Worm (Caenorhabditis elegans) whole organism, L4 larva: ENCODE data around the gene oma-2.

Source experiments
- F10B5.3 ChIP-seq: sonication (generic microtip); optimal IDR thresholded peaks from 2 replicates; lab custom pipeline; 2016; ENCODE audit warnings: mild to moderate bottlenecking, missing genetic modification characterization, missing compliant biosample characterization
- F37D6.2 ChIP-seq: sonication (generic microtip); optimal IDR thresholded peaks from 2 replicates; lab custom pipeline; 2016; ENCODE audit warnings: mild to moderate bottlenecking, missing genetic modification characterization, missing compliant biosample characterization
- T20F7.1 ChIP-seq: fragments of 200-800 bp; sonication (Bioruptor generic); optimal IDR thresholded peaks from 2 replicates; lab custom pipeline; 2018; ENCODE audit warnings: mild to moderate bottlenecking, missing genetic modification characterization, missing compliant biosample characterization
- ZK337.2 ChIP-seq: fragments of 200-800 bp; sonication (Bioruptor generic); IDR thresholded peaks from 2 replicates; pipeline ENCODE4 v1.3.6; 2022; ENCODE audit warnings: missing genetic modification reagents, missing genetic modification characterization, missing compliant biosample characterization
- ZK546.5 ChIP-seq, 2 experiments: sonication (generic microtip); optimal IDR thresholded peaks; 2 replicates each; lab custom pipeline; 2017; ENCODE audit warnings: missing biosample characterization in 2 of 2, missing genetic modification characterization in 2 of 2
- aly-2 ChIP-seq: sonication (generic microtip); optimal IDR thresholded peaks from 2 replicates; lab custom pipeline; 2018; ENCODE audit warnings: missing biosample characterization, missing genetic modification characterization
- arid-1 ChIP-seq: fragments of 200-800 bp; sonication (Bioruptor generic); conservative IDR thresholded peaks from 2 replicates; pipeline ENCODE4 v1.3.6; 2022; ENCODE audit warnings: missing genetic modification reagents, missing genetic modification characterization, missing compliant biosample characterization
- ceh-28 ChIP-seq: fragments of 150-350 bp; optimal IDR thresholded peaks from 2 replicates; lab custom pipeline; 2014; ENCODE audit warnings: missing biosample characterization, missing genetic modification reagents, missing genetic modification characterization
- ceh-62 ChIP-seq: sonication (generic microtip); optimal IDR thresholded peaks from 2 replicates; lab custom pipeline; 2017; ENCODE audit warnings: missing biosample characterization, missing genetic modification characterization
- cey-2 ChIP-seq: sonication (generic microtip); optimal IDR thresholded peaks from 3 replicates; lab custom pipeline; 2017; ENCODE audit warnings: missing genetic modification characterization, mild to moderate bottlenecking, missing compliant biosample characterization, antibody characterized with exemption, borderline replicate concordance; ENCODE audit not compliant: insufficient read depth
- daf-16 ChIP-seq, 3 experiments: sonication (generic microtip); optimal IDR thresholded peaks; 2 replicates each; lab custom pipeline; 2016 to 2017; ENCODE audit warnings: missing genetic modification characterization in 3 of 3, missing genetic modification reagents in 3 of 3, mild to moderate bottlenecking in 2 of 3, missing compliant biosample characterization in 2 of 3, missing biosample characterization in 1 of 3, moderate library complexity in 1 of 3
- daf-8 ChIP-seq: fragments of 200-800 bp; sonication (Bioruptor generic); IDR thresholded peaks from 2 replicates; pipeline ENCODE4 v1.3.6; 2022; ENCODE audit warnings: missing genetic modification characterization, missing compliant biosample characterization
- dmd-6 ChIP-seq: fragments of 200-800 bp; sonication (Bioruptor generic); IDR thresholded peaks from 2 replicates; pipeline ENCODE4 v1.3.6; 2022; ENCODE audit warnings: missing genetic modification reagents, missing genetic modification characterization, missing compliant biosample characterization
- dmd-8 ChIP-seq: fragments of 200-800 bp; sonication (Bioruptor generic); IDR thresholded peaks from 2 replicates; pipeline ENCODE4 v1.3.6; 2022; ENCODE audit warnings: missing genetic modification characterization, missing compliant biosample characterization
- duxl-1 ChIP-seq: sonication (generic microtip); optimal IDR thresholded peaks from 2 replicates; lab custom pipeline; 2016; ENCODE audit warnings: mild to moderate bottlenecking, missing genetic modification characterization, moderate library complexity, missing compliant biosample characterization; ENCODE audit not compliant: poor library complexity
- dve-1 ChIP-seq: sonication (generic microtip); optimal IDR thresholded peaks from 2 replicates; lab custom pipeline; 2017; ENCODE audit warnings: antibody characterized with exemption, mild to moderate bottlenecking, missing genetic modification characterization, missing compliant biosample characterization; ENCODE audit not compliant: insufficient read depth
- fos-1 ChIP-seq: fragments of 150-350 bp; optimal IDR thresholded peaks from 2 replicates; lab custom pipeline; 2014; ENCODE audit warnings: missing biosample characterization, missing genetic modification characterization
- hif-1 ChIP-seq, 2 experiments: sonication (generic microtip); optimal IDR thresholded peaks; 2 replicates each; lab custom pipeline; 2016 to 2017; ENCODE audit warnings: missing compliant biosample characterization in 2 of 2, missing genetic modification characterization in 2 of 2, missing genetic modification reagents in 2 of 2, missing genotype in 2 of 2, mild to moderate bottlenecking in 1 of 2
- hlh-11 ChIP-seq: fragments of 200-800 bp; sonication (Bioruptor generic); optimal IDR thresholded peaks from 2 replicates; lab custom pipeline; 2018; ENCODE audit warnings: mild to moderate bottlenecking, missing genetic modification characterization, missing compliant biosample characterization
- jun-1 ChIP-seq: fragments of 150-350 bp; optimal IDR thresholded peaks from 2 replicates; lab custom pipeline; 2014; ENCODE audit warnings: missing biosample characterization, missing genetic modification reagents, missing genetic modification characterization
- lin-1 ChIP-seq: fragments of 200-800 bp; sonication (Bioruptor generic); IDR thresholded peaks from 2 replicates; pipeline ENCODE4 v1.3.6; 2022; ENCODE audit warnings: missing genetic modification reagents, missing genetic modification characterization, missing compliant biosample characterization
- lin-15B ChIP-seq: fragments of 150-350 bp; sonication (generic microtip); optimal IDR thresholded peaks from 3 replicates; lab custom pipeline; 2014; ENCODE audit warnings: missing biosample characterization, missing genetic modification characterization
- lin-39 ChIP-seq: fragments of 150-350 bp; optimal IDR thresholded peaks from 2 replicates; lab custom pipeline; 2014; ENCODE audit warnings: missing biosample characterization, missing genetic modification reagents, missing genetic modification characterization
- madf-9 ChIP-seq: fragments of 200-800 bp; sonication (Bioruptor generic); conservative IDR thresholded peaks from 2 replicates; pipeline ENCODE4 v1.3.6; 2022; ENCODE audit warnings: missing genetic modification reagents, missing genetic modification characterization, missing compliant biosample characterization
- mdl-1 ChIP-seq, 2 experiments: fragments of 150-350 bp in 1 of 2; sonication (generic microtip) in 1 of 2; optimal IDR thresholded peaks; 2 replicates each; lab custom pipeline; 2014 to 2017; ENCODE audit warnings: missing biosample characterization in 2 of 2, missing genetic modification characterization in 2 of 2
- mdt-29 ChIP-seq: fragments of 200-800 bp; sonication (Bioruptor generic); IDR thresholded peaks from 2 replicates; pipeline ENCODE4 v1.3.6; 2022; ENCODE audit warnings: missing genetic modification reagents, missing genetic modification characterization, missing compliant biosample characterization
- mep-1 ChIP-seq: fragments of 150-350 bp; sonication (generic microtip); optimal IDR thresholded peaks from 3 replicates; lab custom pipeline; 2014; ENCODE audit warnings: missing biosample characterization, missing genetic modification characterization
- mes-2 ChIP-seq: sonication (generic microtip); optimal IDR thresholded peaks from 2 replicates; lab custom pipeline; 2016; ENCODE audit warnings: missing genotype, mild to moderate bottlenecking, missing genetic modification characterization, missing compliant biosample characterization; ENCODE audit not compliant: poor library complexity, severe bottlenecking
- mxl-3 ChIP-seq: fragments of 200-800 bp; sonication (Bioruptor generic); optimal IDR thresholded peaks from 2 replicates; lab custom pipeline; 2018; ENCODE audit warnings: mild to moderate bottlenecking, missing genetic modification characterization, missing compliant biosample characterization
- nhr-102 ChIP-seq: sonication (generic microtip); optimal IDR thresholded peaks from 2 replicates; lab custom pipeline; 2016; ENCODE audit warnings: mild to moderate bottlenecking, missing genetic modification characterization, moderate library complexity, missing compliant biosample characterization
- nhr-111 ChIP-seq: fragments of 200-800 bp; sonication (Bioruptor generic); optimal IDR thresholded peaks from 2 replicates; lab custom pipeline; 2018; ENCODE audit warnings: mild to moderate bottlenecking, missing genetic modification characterization, missing compliant biosample characterization
- nhr-237 ChIP-seq: sonication (generic microtip); optimal IDR thresholded peaks from 2 replicates; lab custom pipeline; 2017; ENCODE audit warnings: missing biosample characterization, missing genetic modification characterization
- nhr-28 ChIP-seq: fragments of 150-350 bp; optimal IDR thresholded peaks from 2 replicates; lab custom pipeline; 2014; ENCODE audit warnings: missing biosample characterization, missing genetic modification characterization
- nhr-41 ChIP-seq: fragments of 200-800 bp; sonication (Bioruptor generic); IDR thresholded peaks from 2 replicates; pipeline ENCODE4 v1.3.6; 2022; ENCODE audit warnings: missing genetic modification reagents, missing genetic modification characterization, missing compliant biosample characterization
- nhr-48 ChIP-seq: sonication (generic microtip); optimal IDR thresholded peaks from 2 replicates; lab custom pipeline; 2016; ENCODE audit warnings: mild to moderate bottlenecking, missing genetic modification characterization, missing compliant biosample characterization
- nhr-6 ChIP-seq: fragments of 150-350 bp; optimal IDR thresholded peaks from 2 replicates; lab custom pipeline; 2014; ENCODE audit warnings: missing biosample characterization, missing genetic modification characterization
- nhr-76 ChIP-seq: fragments of 150-350 bp; optimal IDR thresholded peaks from 2 replicates; lab custom pipeline; 2014; ENCODE audit warnings: missing biosample characterization, missing genetic modification characterization
- php-3 ChIP-seq: fragments of 200-800 bp; sonication (Bioruptor generic); IDR thresholded peaks from 2 replicates; pipeline ENCODE4 v1.3.6; 2022; ENCODE audit warnings: missing genetic modification reagents, missing genetic modification characterization, missing compliant biosample characterization
- pqm-1 ChIP-seq: sonication (generic microtip); optimal IDR thresholded peaks from 2 replicates; lab custom pipeline; 2017; ENCODE audit warnings: missing biosample characterization, missing genetic modification characterization
- rbr-2 ChIP-seq: sonication (generic microtip); optimal IDR thresholded peaks from 2 replicates; lab custom pipeline; 2016; ENCODE audit warnings: missing genotype, missing genetic modification characterization, missing compliant biosample characterization
- saeg-2 ChIP-seq: fragments of 200-800 bp; sonication (Bioruptor generic); IDR thresholded peaks from 2 replicates; pipeline ENCODE4 v1.3.6; 2022; ENCODE audit warnings: missing genetic modification reagents, missing genetic modification characterization, missing compliant biosample characterization
- set-16 ChIP-seq: fragments of 200-800 bp; sonication (Bioruptor generic); IDR thresholded peaks from 2 replicates; pipeline ENCODE4 v1.3.6; 2022; ENCODE audit warnings: missing genetic modification reagents, missing genetic modification characterization, missing compliant biosample characterization
- spr-1 ChIP-seq: sonication (generic microtip); optimal IDR thresholded peaks from 2 replicates; lab custom pipeline; 2016; ENCODE audit warnings: mild to moderate bottlenecking, missing genetic modification characterization, missing compliant biosample characterization
- spr-3 ChIP-seq: fragments of 200-800 bp; sonication (Bioruptor generic); optimal IDR thresholded peaks from 2 replicates; lab custom pipeline; 2018; ENCODE audit warnings: mild to moderate bottlenecking, missing genetic modification characterization, missing compliant biosample characterization
- tra-1 ChIP-seq: fragments of 200-800 bp; sonication (Bioruptor generic); IDR thresholded peaks from 2 replicates; pipeline ENCODE4 v1.3.6; 2022; ENCODE audit warnings: missing genetic modification reagents, missing genetic modification characterization, missing compliant biosample characterization
- zag-1 ChIP-seq: fragments of 150-350 bp; optimal IDR thresholded peaks from 2 replicates; lab custom pipeline; 2014; ENCODE audit warnings: missing biosample characterization, missing genetic modification characterization
- zfp-2 ChIP-seq: sonication (generic microtip); optimal IDR thresholded peaks from 2 replicates; lab custom pipeline; 2016; ENCODE audit warnings: mild to moderate bottlenecking, missing genetic modification characterization, missing compliant biosample characterization
- zip-11 ChIP-seq: fragments of 200-800 bp; sonication (Bioruptor generic); IDR thresholded peaks from 2 replicates; pipeline ENCODE4 v1.3.6; 2022; ENCODE audit warnings: missing genetic modification characterization, missing compliant biosample characterization
- ztf-11 ChIP-seq: fragments of 150-350 bp; optimal IDR thresholded peaks from 2 replicates; lab custom pipeline; 2014; ENCODE audit warnings: missing biosample characterization, missing genetic modification characterization

oma-2 gene

DNA sequence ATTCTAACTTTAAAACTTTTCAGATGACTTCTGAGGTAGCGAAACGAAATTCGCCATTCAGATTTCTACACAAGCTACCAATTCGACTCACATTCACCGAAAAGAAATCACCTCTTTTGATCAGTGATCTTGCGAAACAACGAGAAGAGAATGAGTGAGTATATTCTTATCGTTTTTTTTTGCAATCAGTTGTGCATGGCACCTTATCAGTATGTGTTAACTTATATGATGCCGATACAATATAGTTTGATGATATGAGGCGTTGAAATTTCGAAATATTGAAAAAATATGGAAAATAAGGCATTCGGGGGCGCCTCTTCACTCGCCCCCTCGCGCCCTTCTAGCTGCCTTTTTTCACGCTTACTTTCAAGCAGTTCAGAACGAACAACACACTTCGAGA is 11.3 kb upstream of the oma-2 start:
- TF ChIP-seq hlh-11 (tag; lab: Kevin White, UChicago): peak; percentile 65
- TF ChIP-seq ZK546.5 (tag; optimal IDR thresholded peaks at IDR 0.05; lab: Kevin White, UChicago): no peak
- no peak for TF ChIP-seq madf-9 (GFP tag; lab: Robert Waterston, UW)
- TF ChIP-seq nhr-28 (tag; lab: Kevin White, UChicago): peak; percentile 81
- TF ChIP-seq daf-16 (GFP tag; optimal IDR thresholded peaks at IDR 0.05; lab: Kevin White, UChicago): no peak
- peak; percentile 39 for TF ChIP-seq daf-16 (tag; optimal IDR thresholded peaks at IDR 0.05; lab: Kevin White, UChicago)
- peak; percentile 12 for TF ChIP-seq nhr-6 (tag; lab: Kevin White, UChicago)
- TF ChIP-seq dmd-6: peak; percentile 75
- TF ChIP-seq pqm-1: peak; percentile 87
- peak; percentile 28 for TF ChIP-seq dve-1
- peak; percentile 1 for TF ChIP-seq mep-1
- no peak for TF ChIP-seq mxl-3 (GFP tag; lab: Kevin White, UChicago)
- TF ChIP-seq lin-1 (GFP tag; lab: Robert Waterston, UW): 0 out of 2 replicates have a peak, but pooled peaks have one; percentile 17
- peak; percentile 61 for TF ChIP-seq php-3 (GFP tag; lab: Robert Waterston, UW)

ce11 chrV:8018919-8019318 is 10.3 kb upstream of the oma-2 start:
- TF ChIP-seq nhr-237 (no peak), aly-2 (tag; lab: Kevin White, UChicago) (no peak), tra-1 (GFP tag; lab: Robert Waterston, UW) (no peak), cey-2 (tag; lab: Kevin White, UChicago) (no peak), nhr-41 (GFP tag; lab: Robert Waterston, UW) (no peak), php-3 (GFP tag; lab: Robert Waterston, UW) (0 out of 2 replicates have a peak, but pooled peaks have one; percentile 34), jun-1 (tag; lab: Kevin White, UChicago) (no peak), nhr-76 (tag; lab: Kevin White, UChicago) (no peak), hif-1 (tag; optimal IDR thresholded peaks at IDR 0.05; lab: Kevin White, UChicago) (no peak), daf-8 (no peak), nhr-28 (tag; lab: Kevin White, UChicago) (peak; percentile 40), dmd-8 (GFP tag; lab: Robert Waterston, UW) (no peak), spr-1 (no peak), spr-3 (GFP tag; lab: Kevin White, UChicago) (no peak), lin-1 (GFP tag; lab: Robert Waterston, UW) (no peak), mes-2 (peak; percentile 16), rbr-2 (tag; lab: Kevin White, UChicago) (no peak), dmd-6 (peak; percentile 54), ztf-11 (tag; lab: Kevin White, UChicago) (no peak), nhr-111 (no peak), arid-1 (no peak), nhr-102 (no peak), saeg-2 (GFP tag; lab: Robert Waterston, UW) (no peak), lin-15B (tag; lab: Kevin White, UChicago) (no peak), nhr-48 (tag; lab: Kevin White, UChicago) (no peak), zfp-2 (tag; lab: Kevin White, UChicago) (no peak), ceh-62 (tag; lab: Kevin White, UChicago) (no peak), zip-11 (GFP tag; lab: Robert Waterston, UW) (no peak), F10B5.3 (tag; lab: Kevin White, UChicago) (no peak), T20F7.1 (no peak), F37D6.2 (tag; lab: Kevin White, UChicago) (no peak), mdt-29 (GFP tag; lab: Robert Waterston, UW) (no peak), zag-1 (no peak), hlh-11 (tag; lab: Kevin White, UChicago) (peak; percentile 17), mxl-3 (GFP tag; lab: Kevin White, UChicago) (peak; percentile 10), ZK337.2 (GFP tag; lab: Robert Waterston, UW) (no peak), duxl-1 (tag; lab: Kevin White, UChicago) (no peak), set-16 (no peak), ceh-28 (no peak), fos-1 (tag; lab: Kevin White, UChicago) (no peak), lin-39 (tag; lab: Kevin White, UChicago) (no peak), mdl-1 (tag; optimal IDR thresholded peaks at IDR 0.05; lab: Kevin White, UChicago) (no peak)
